Fruit fly (Drosophila melanogaster) whole organism, embryonic: Measurements from ENCODE around the gene GstZ1.

Experiments
- Ada2b ChIP-seq: fragments of 200-800 bp; sonication (Bioruptor generic); IDR thresholded peaks from 2 replicates; pipeline ENCODE4 v1.3.6; 2022; ENCODE audit warnings: missing biosample characterization, missing genetic modification characterization
- C15 ChIP-seq: fragments of 200-800 bp; sonication (Bioruptor generic); IDR thresholded peaks from 3 replicates; pipeline ENCODE4 v1.3.6; 2022; ENCODE audit warnings: missing biosample characterization, missing genetic modification characterization
- CG10462 ChIP-seq: fragments of 200-800 bp; sonication (Bioruptor generic); optimal IDR thresholded peaks from 2 replicates; lab custom pipeline; 2016; ENCODE audit warnings: missing biosample characterization, missing genetic modification characterization
- CG10565 ChIP-seq: fragments of 200-800 bp; sonication (Bioruptor generic); optimal IDR thresholded peaks from 3 replicates; lab custom pipeline; 2016; ENCODE audit warnings: missing biosample characterization, mild to moderate bottlenecking, missing genetic modification characterization
- CG12155 ChIP-seq: fragments of 200-800 bp; sonication (Bioruptor generic); optimal IDR thresholded peaks from 3 replicates; lab custom pipeline; 2016; ENCODE audit warnings: missing biosample characterization, missing genetic modification characterization
- CG12236 ChIP-seq: fragments of 200-800 bp; sonication (Bioruptor generic); optimal IDR thresholded peaks from 2 replicates; lab custom pipeline; 2016; ENCODE audit warnings: missing biosample characterization, missing genetic modification characterization
- CG14965 ChIP-seq: fragments of 200-800 bp; sonication (Bioruptor generic); optimal IDR thresholded peaks from 2 replicates; lab custom pipeline; 2016; ENCODE audit warnings: missing biosample characterization, missing genetic modification characterization, borderline replicate concordance
- CG15479 ChIP-seq: fragments of 200-800 bp; sonication (Bioruptor generic); optimal IDR thresholded peaks from 3 replicates; lab custom pipeline; 2019; ENCODE audit warnings: missing biosample characterization, mild to moderate bottlenecking, missing genetic modification characterization, moderate library complexity
- CG1792 ChIP-seq: fragments of 200-800 bp; sonication (Bioruptor generic); optimal IDR thresholded peaks from 2 replicates; lab custom pipeline; 2016; ENCODE audit warnings: missing biosample characterization, missing genetic modification characterization
- CG2889 ChIP-seq: fragments of 200-800 bp; sonication (Bioruptor generic); IDR thresholded peaks from 3 replicates; pipeline ENCODE4 v1.3.6; 2022; ENCODE audit warnings: missing biosample characterization, missing genetic modification characterization
- CG31388 ChIP-seq: fragments of 200-800 bp; sonication (Bioruptor generic); optimal IDR thresholded peaks from 2 replicates; lab custom pipeline; 2016; ENCODE audit warnings: missing biosample characterization, missing genetic modification characterization
- CG32532 ChIP-seq: fragments of 200-800 bp; sonication (Bioruptor generic); IDR thresholded peaks from 2 replicates; pipeline ENCODE4 v1.3.6; 2022; ENCODE audit warnings: missing biosample characterization, missing genetic modification characterization
- CG34376 ChIP-seq: fragments of 200-800 bp; sonication (Bioruptor generic); optimal IDR thresholded peaks from 2 replicates; lab custom pipeline; 2018; ENCODE audit warnings: missing biosample characterization, mild to moderate bottlenecking, missing genetic modification characterization
- CG5180 ChIP-seq: fragments of 200-800 bp; sonication (Bioruptor generic); optimal IDR thresholded peaks from 3 replicates; lab custom pipeline; 2017; ENCODE audit warnings: missing biosample characterization, missing genetic modification characterization, mild to moderate bottlenecking, moderate library complexity, missing genetic modification reagents
- CG6854 ChIP-seq: fragments of 200-800 bp; sonication (Bioruptor generic); optimal IDR thresholded peaks from 3 replicates; lab custom pipeline; 2017; ENCODE audit warnings: missing biosample characterization, mild to moderate bottlenecking, missing genetic modification characterization
- CG8089 ChIP-seq: fragments of 200-800 bp; sonication (Bioruptor generic); optimal IDR thresholded peaks from 3 replicates; lab custom pipeline; 2016; ENCODE audit warnings: missing biosample characterization, missing genetic modification characterization
- CG8924 ChIP-seq: fragments of 200-800 bp; optimal IDR thresholded peaks from 3 replicates; lab custom pipeline; 2019; ENCODE audit warnings: missing biosample characterization, mild to moderate bottlenecking, missing genetic modification characterization, moderate library complexity
- CG9609 ChIP-seq: fragments of 200-800 bp; sonication (Bioruptor generic); optimal IDR thresholded peaks from 3 replicates; lab custom pipeline; 2016; ENCODE audit warnings: missing biosample characterization, missing genetic modification characterization
- CG9932 ChIP-seq: fragments of 200-800 bp; sonication (Bioruptor generic); IDR thresholded peaks from 2 replicates; pipeline ENCODE4 v1.3.6; 2022; ENCODE audit warnings: missing biosample characterization, missing genetic modification characterization
- D ChIP-seq, 2 experiments: fragments of 200-800 bp in 1 of 2; fragments of >200 bp in 1 of 2; sonication (Bioruptor generic) in 1 of 2; optimal IDR thresholded peaks; 2 replicates in 1 of 2; 3 replicates in 1 of 2; lab custom pipeline; 2017; ENCODE audit warnings: mild to moderate bottlenecking in 1 of 2, missing biosample characterization in 1 of 2, missing genetic modification characterization in 1 of 2, missing genetic modification reagents in 1 of 2
- Eip74EF ChIP-seq, 2 experiments: fragments of 200-800 bp in 1 of 2; fragments of >200 bp in 1 of 2; sonication (Bioruptor generic) in 1 of 2; optimal IDR thresholded peaks; 2 replicates each; lab custom pipeline; 2017 to 2019; ENCODE audit warnings: missing biosample characterization in 2 of 2, missing genetic modification characterization in 2 of 2, mild to moderate bottlenecking in 1 of 2, moderate library complexity in 1 of 2
- Fer2 ChIP-seq: fragments of 200-800 bp; sonication (Bioruptor generic); optimal IDR thresholded peaks from 2 replicates; lab custom pipeline; 2018; ENCODE audit warnings: missing biosample characterization, mild to moderate bottlenecking, missing genetic modification characterization, moderate library complexity
- HHEX ChIP-seq: fragments of 200-800 bp; sonication (Bioruptor generic); optimal IDR thresholded peaks from 3 replicates; lab custom pipeline; 2017; ENCODE audit warnings: missing biosample characterization, mild to moderate bottlenecking, missing genetic modification characterization, missing genetic modification reagents
- Hey ChIP-seq: fragments of 200-800 bp; sonication (Bioruptor generic); optimal IDR thresholded peaks from 3 replicates; lab custom pipeline; 2018; ENCODE audit warnings: missing biosample characterization, mild to moderate bottlenecking, missing genetic modification characterization
- Hr39 ChIP-seq: fragments of >200 bp; optimal IDR thresholded peaks from 2 replicates; lab custom pipeline; 2017
- NK7.1 ChIP-seq: fragments of 200-800 bp; sonication (Bioruptor generic); optimal IDR thresholded peaks from 3 replicates; lab custom pipeline; 2016; ENCODE audit warnings: missing biosample characterization, missing genetic modification characterization
- Sin3A ChIP-seq: fragments of >200 bp; optimal IDR thresholded peaks from 2 replicates; lab custom pipeline; 2018
- chinmo ChIP-seq: fragments of 200-800 bp; sonication (Bioruptor generic); IDR thresholded peaks from 4 replicates; pipeline ENCODE4 v1.3.6; 2022; ENCODE audit warnings: missing biosample characterization, missing genetic modification characterization; ENCODE audit not compliant: partially characterized antibody
- croc ChIP-seq: fragments of 200-800 bp; sonication (Bioruptor generic); conservative IDR thresholded peaks from 3 replicates; pipeline ENCODE4 v1.3.6; 2022; ENCODE audit warnings: missing biosample characterization, missing genetic modification characterization
- dimm ChIP-seq: fragments of 200-800 bp; sonication (Bioruptor generic); IDR thresholded peaks from 2 replicates; pipeline ENCODE4 v1.3.6; 2022; ENCODE audit warnings: missing biosample characterization, missing genetic modification characterization
- disco-r ChIP-seq: fragments of 200-800 bp; sonication (Bioruptor generic); optimal IDR thresholded peaks from 2 replicates; lab custom pipeline; 2016; ENCODE audit warnings: missing biosample characterization, missing genetic modification characterization
- dm ChIP-seq: fragments of 200-800 bp; sonication (Bioruptor generic); optimal IDR thresholded peaks from 3 replicates; lab custom pipeline; 2016; ENCODE audit warnings: missing biosample characterization, missing genetic modification characterization
- eve ChIP-seq, 2 experiments: fragments of >200 bp; optimal IDR thresholded peaks; 2 replicates each; lab custom pipeline; 2017; ENCODE audit warnings: missing biosample characterization in 2 of 2, missing genetic modification characterization in 2 of 2
- gcm2 ChIP-seq: fragments of 200-800 bp; sonication (Bioruptor generic); optimal IDR thresholded peaks from 2 replicates; lab custom pipeline; 2016; ENCODE audit warnings: missing biosample characterization, missing genetic modification characterization
- gsb-n ChIP-seq: fragments of 200-800 bp; sonication (Bioruptor generic); optimal IDR thresholded peaks from 3 replicates; lab custom pipeline; 2018; ENCODE audit warnings: missing biosample characterization, mild to moderate bottlenecking, missing genetic modification characterization
- hkb ChIP-seq, 2 experiments: fragments of 200-800 bp in 1 of 2; fragments of >200 bp in 1 of 2; sonication (Bioruptor generic) in 1 of 2; IDR thresholded peaks in 1 of 2; optimal IDR thresholded peaks in 1 of 2; 2 replicates each; pipeline versions ENCODE4 v1.3.6 to Lab custom; 2017 to 2022; ENCODE audit warnings: missing biosample characterization in 1 of 2, missing genetic modification characterization in 1 of 2
- insv ChIP-seq, 2 experiments: fragments of 200-800 bp; sonication (Bioruptor generic); optimal IDR thresholded peaks; 3 replicates each; lab custom pipeline; 2016 to 2018; ENCODE audit warnings: missing biosample characterization in 2 of 2, missing genetic modification characterization in 2 of 2
- jigr1 ChIP-seq: fragments of 200-800 bp; sonication (Bioruptor generic); IDR thresholded peaks from 3 replicates; pipeline ENCODE4 v1.3.6; 2022; ENCODE audit warnings: missing biosample characterization, missing genetic modification characterization
- kni ChIP-seq: fragments of 200-800 bp; sonication (Bioruptor generic); optimal IDR thresholded peaks from 3 replicates; lab custom pipeline; 2017; ENCODE audit warnings: mild to moderate bottlenecking, missing biosample characterization, missing genetic modification reagents, missing genetic modification characterization
- maf-S ChIP-seq: fragments of 200-800 bp; sonication (Bioruptor generic); optimal IDR thresholded peaks from 2 replicates; lab custom pipeline; 2016; ENCODE audit warnings: missing biosample characterization, missing genetic modification characterization
- peb ChIP-seq: fragments of 200-800 bp; sonication (Bioruptor generic); IDR thresholded peaks from 2 replicates; pipeline ENCODE4 v1.3.6; 2022; ENCODE audit warnings: missing biosample characterization, missing genetic modification characterization
- rib ChIP-seq: fragments of 200-800 bp; sonication (Bioruptor generic); IDR thresholded peaks from 2 replicates; pipeline ENCODE4 v1.3.6; 2022; ENCODE audit warnings: missing biosample characterization, missing genetic modification characterization
- seq ChIP-seq: fragments of 200-800 bp; sonication (Bioruptor generic); IDR thresholded peaks from 2 replicates; pipeline ENCODE4 v1.3.6; 2022; ENCODE audit warnings: missing biosample characterization, missing genetic modification characterization
- shn ChIP-seq: fragments of 200-800 bp; sonication (Bioruptor generic); optimal IDR thresholded peaks from 3 replicates; lab custom pipeline; 2016; ENCODE audit warnings: missing biosample characterization, missing genetic modification characterization
- sim ChIP-seq: fragments of 200-800 bp; sonication (Bioruptor generic); IDR thresholded peaks from 2 replicates; pipeline ENCODE4 v1.3.6; 2022; ENCODE audit warnings: missing biosample characterization, missing genetic modification characterization
- stc ChIP-seq: fragments of 200-800 bp; sonication (Bioruptor generic); IDR thresholded peaks from 2 replicates; pipeline ENCODE4 v1.3.6; 2022; ENCODE audit warnings: missing biosample characterization, missing genetic modification characterization
- tio ChIP-seq: fragments of 200-800 bp; sonication (Bioruptor generic); optimal IDR thresholded peaks from 2 replicates; lab custom pipeline; 2017; ENCODE audit warnings: missing biosample characterization, missing genetic modification characterization, inconsistent platforms
- tx ChIP-seq: fragments of 200-800 bp; sonication (Bioruptor generic); optimal IDR thresholded peaks from 2 replicates; lab custom pipeline; 2016; ENCODE audit warnings: missing biosample characterization, missing genetic modification characterization
- wdn ChIP-seq: fragments of 200-800 bp; sonication (Bioruptor generic); IDR thresholded peaks from 2 replicates; pipeline ENCODE4 v1.3.6; 2022; ENCODE audit warnings: missing biosample characterization, missing genetic modification characterization
- zen ChIP-seq: fragments of 200-800 bp; sonication (Bioruptor generic); optimal IDR thresholded peaks from 3 replicates; lab custom pipeline; 2018; ENCODE audit warnings: missing biosample characterization, mild to moderate bottlenecking, missing genetic modification characterization, moderate library complexity

GstZ1 gene

dm6 chr3R:9418373-9419299 lies 37.7 kb downstream of the GstZ1 start (continued):
- no peak for TF ChIP-seq C15 (GFP tag; lab: Robert Waterston, UW)
- no peak for TF ChIP-seq CG9609 (GFP tag; lab: Kevin White, UChicago)
- no peak for TF ChIP-seq chinmo
- no peak for TF ChIP-seq stc
- no peak for TF ChIP-seq CG12236
- no peak for TF ChIP-seq peb (GFP tag; lab: Robert Waterston, UW)
- TF ChIP-seq jigr1 (GFP tag; lab: Robert Waterston, UW), result no peak
- TF ChIP-seq croc (GFP tag; lab: Robert Waterston, UW), result no peak
- TF ChIP-seq CG31388 (GFP tag; lab: Kevin White, UChicago), result no peak
- TF ChIP-seq sim (GFP tag; lab: Robert Waterston, UW), result no peak
- TF ChIP-seq CG9932 (GFP tag; lab: Robert Waterston, UW), result no peak
- peak in 1 of 2 experiments; percentile 68 for TF ChIP-seq eve (GFP tag; optimal IDR thresholded peaks at IDR 0.05; lab: Kevin White, UChicago)
- TF ChIP-seq kni (GFP tag; lab: Kevin White, UChicago), result peak; percentile 7
- TF ChIP-seq HHEX (GFP tag; lab: Kevin White, UChicago), result no peak
- no peak for TF ChIP-seq maf-S (GFP tag; lab: Kevin White, UChicago)
- no peak for TF ChIP-seq CG14965
- peak; percentile 2 for TF ChIP-seq CG12155 (GFP tag; lab: Kevin White, UChicago)
- no peak for TF ChIP-seq hkb (optimal IDR thresholded peaks at IDR 0.05; lab: Kevin White, UChicago)
- no peak for TF ChIP-seq hkb (GFP tag; IDR thresholded peaks at IDR 0.05; lab: Robert Waterston, UW)
- no peak for TF ChIP-seq CG32532
- no peak for TF ChIP-seq rib (GFP tag; lab: Robert Waterston, UW)
- TF ChIP-seq Sin3A (lab: Kevin White, UChicago), result no peak
- TF ChIP-seq CG5180 (GFP tag; lab: Kevin White, UChicago), result no peak
- no peak for TF ChIP-seq dimm (GFP tag; lab: Robert Waterston, UW)
- TF ChIP-seq NK7.1, result no peak
- no peak for TF ChIP-seq CG34376 (GFP tag; lab: Kevin White, UChicago)
- peak; percentile 2 for TF ChIP-seq CG8089 (GFP tag; lab: Kevin White, UChicago)
- no peak for TF ChIP-seq seq (GFP tag; lab: Robert Waterston, UW)
- peak; percentile 68 to 95 for TF ChIP-seq insv (GFP tag; optimal IDR thresholded peaks at IDR 0.05; lab: Kevin White, UChicago)
- no peak for TF ChIP-seq dm
- no peak for TF ChIP-seq Hey
- TF ChIP-seq disco-r (GFP tag; lab: Kevin White, UChicago), result no peak
- TF ChIP-seq CG10462 (GFP tag; lab: Kevin White, UChicago), result no peak
- no peak for TF ChIP-seq gsb-n (tag; lab: Kevin White, UChicago)
- no peak for TF ChIP-seq tx (GFP tag; lab: Kevin White, UChicago)
- no peak for TF ChIP-seq CG8924 (tag; lab: Kevin White, UChicago)
- no peak for TF ChIP-seq Hr39 (lab: Kevin White, UChicago)
- TF ChIP-seq gcm2 (GFP tag; lab: Kevin White, UChicago), result no peak
- TF ChIP-seq Eip74EF (GFP tag; optimal IDR thresholded peaks at IDR 0.05; lab: Kevin White, UChicago), result peak in 1 of 2 experiments; percentile 58
- TF ChIP-seq shn (GFP tag; lab: Kevin White, UChicago), result no peak
- no peak for TF ChIP-seq CG1792 (GFP tag; lab: Kevin White, UChicago)
- no peak for TF ChIP-seq wdn (GFP tag; lab: Robert Waterston, UW)
- TF ChIP-seq CG6854 (GFP tag; lab: Kevin White, UChicago), result no peak
- TF ChIP-seq Ada2b (GFP tag; lab: Robert Waterston, UW), result no peak
- no peak for TF ChIP-seq CG10565 (GFP tag; lab: Kevin White, UChicago)
- TF ChIP-seq D (optimal IDR thresholded peaks at IDR 0.05; lab: Kevin White, UChicago), result no peak
- no peak for TF ChIP-seq D (GFP tag; optimal IDR thresholded peaks at IDR 0.05; lab: Kevin White, UChicago)
- peak; percentile 73 for TF ChIP-seq CG15479
- TF ChIP-seq CG2889 (GFP tag; lab: Robert Waterston, UW), result no peak
- TF ChIP-seq Fer2 (tag; lab: Kevin White, UChicago), result no peak
- TF ChIP-seq tio (GFP tag; lab: Kevin White, UChicago), result no peak
- peak; percentile 27 for TF ChIP-seq zen (tag; lab: Kevin White, UChicago)
